Worm (Caenorhabditis elegans) whole organism, L1 larva: ENCODE measurements around the gene C28C12.12.

Experiments
- ceh-82 ChIP-seq, 3 experiments: fragments of 150-350 bp in 1 of 3; sonication (generic microtip) in 2 of 3; optimal IDR thresholded peaks; 2 replicates each; lab custom pipeline; 2014 to 2017; ENCODE audit warnings: missing biosample characterization in 3 of 3, missing genetic modification characterization in 3 of 3
- ceh-90 ChIP-seq: sonication (generic microtip); optimal IDR thresholded peaks from 2 replicates; lab custom pipeline; 2016; ENCODE audit warnings: missing genetic modification characterization, missing compliant biosample characterization
- fkh-10 ChIP-seq: sonication (generic microtip); optimal IDR thresholded peaks from 2 replicates; lab custom pipeline; 2017; ENCODE audit warnings: missing biosample characterization, missing genetic modification reagents, missing genetic modification characterization
- mep-1 ChIP-seq: fragments of 150-350 bp; optimal IDR thresholded peaks from 2 replicates; lab custom pipeline; 2014; ENCODE audit warnings: missing biosample characterization, missing genetic modification characterization
- nhr-19 ChIP-seq: fragments of 200-800 bp; sonication (Bioruptor generic); conservative IDR thresholded peaks from 2 replicates; pipeline ENCODE4 v1.3.6; 2022; ENCODE audit warnings: missing genetic modification characterization, missing compliant biosample characterization
- nhr-28 ChIP-seq: fragments of 150-350 bp; optimal IDR thresholded peaks from 2 replicates; lab custom pipeline; 2014; ENCODE audit warnings: missing biosample characterization, missing genetic modification characterization
- nhr-77 ChIP-seq: fragments of 150-350 bp; optimal IDR thresholded peaks from 2 replicates; lab custom pipeline; 2014; ENCODE audit warnings: missing biosample characterization, missing genetic modification characterization

DNA sequence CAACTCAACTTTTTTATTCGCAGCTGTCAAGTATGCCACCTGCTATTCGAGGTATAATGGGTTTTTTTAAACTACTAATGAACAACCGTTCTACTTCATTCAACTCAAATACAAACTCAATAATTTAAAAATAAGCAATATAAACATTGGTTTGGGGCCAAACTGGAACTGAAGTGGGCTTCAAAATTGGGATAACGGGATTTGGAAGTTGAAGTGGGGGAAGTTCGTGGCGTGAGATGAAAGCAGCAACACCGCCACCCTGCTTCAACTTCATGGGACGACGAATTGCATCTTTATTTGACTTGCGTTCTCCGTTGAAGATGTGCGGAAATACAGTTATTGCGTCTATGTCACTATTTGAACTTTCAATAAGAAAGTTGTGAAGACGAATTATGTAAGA, 17.6 kb downstream of the C28C12.12 start:
- TF ChIP-seq ceh-82 (tag; optimal IDR thresholded peaks at IDR 0.05; lab: Kevin White, UChicago), result no peak
- TF ChIP-seq fkh-10, result no peak
- no peak for TF ChIP-seq nhr-28 (tag; lab: Kevin White, UChicago)
- no peak for TF ChIP-seq ceh-90 (tag; lab: Kevin White, UChicago)
- no peak for TF ChIP-seq mep-1 (tag; lab: Kevin White, UChicago)
- no peak for TF ChIP-seq nhr-19 (GFP tag; lab: Robert Waterston, UW)
- TF ChIP-seq nhr-77 (tag; lab: Kevin White, UChicago), result no peak
